Worm (Caenorhabditis elegans): ENCODE data around the gene Y51A2B.5.
A peak's percentile ranks its signal among the peaks of the same experiment; 100 is the strongest.
"Not testable (repeated sequence)": the region's sequence is repeated elsewhere in the genome, so short reads cannot be mapped to it uniquely, and the experiment has no call there.

Gene Y51A2B.5

DNA sequence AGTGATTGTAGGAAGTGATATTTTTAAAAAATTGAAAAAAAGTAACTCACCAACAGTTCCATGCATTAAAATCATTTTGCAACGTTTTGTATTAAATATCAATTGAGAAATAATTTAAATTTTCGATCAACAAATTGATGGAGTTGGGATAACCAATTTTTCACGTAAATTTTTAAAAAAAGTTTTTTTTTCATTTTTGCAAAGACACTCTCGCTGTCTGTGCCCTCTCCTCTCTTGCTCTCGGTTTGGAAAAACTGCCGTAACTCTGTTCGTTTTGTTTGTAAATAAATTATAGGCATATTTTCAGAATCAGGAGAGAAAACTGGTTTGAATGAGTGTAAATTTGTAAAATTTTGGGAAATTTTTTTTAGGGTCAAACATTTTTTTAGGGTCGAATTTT, 8.7 kb downstream of the Y51A2B.5 start, which contains the start of gene Y51A2B.16:
Gene Y51A2B.16, minus strand, starts transcription at position 101 of the 400 bp plus-strand sequence.
- TF ChIP-seq ztf-28 (GFP tag; IDR thresholded peaks at IDR 0.05) (no peak), nfya-1 (tag; optimal IDR thresholded peaks at IDR 0.05; ENCODE audit: borderline replicate concordance, insufficient read depth) (no peak), lsy-27 (tag; optimal IDR thresholded peaks at IDR 0.05; ENCODE audit: borderline replicate concordance, insufficient read depth) (no peak), aptf-3 (GFP tag; IDR thresholded peaks at IDR 0.05) (no peak), bed-1 (GFP tag; IDR thresholded peaks at IDR 0.05) (no peak), B0261.1 (tag; optimal IDR thresholded peaks at IDR 0.05) (no peak), lin-40 (tag; optimal IDR thresholded peaks at IDR 0.05) (no peak), nhr-27 (tag; optimal IDR thresholded peaks at IDR 0.05) (no peak), snpc-4 (GFP tag; optimal IDR thresholded peaks at IDR 0.05) (no peak), snpc-4 (tag; optimal IDR thresholded peaks at IDR 0.05) (no peak), hmg-1.2 (GFP tag; IDR thresholded peaks at IDR 0.05) (no peak), hsf-1 (GFP tag; IDR thresholded peaks at IDR 0.05) (no peak), dox-1 (GFP tag; IDR thresholded peaks at IDR 0.05) (no peak)

DNA sequence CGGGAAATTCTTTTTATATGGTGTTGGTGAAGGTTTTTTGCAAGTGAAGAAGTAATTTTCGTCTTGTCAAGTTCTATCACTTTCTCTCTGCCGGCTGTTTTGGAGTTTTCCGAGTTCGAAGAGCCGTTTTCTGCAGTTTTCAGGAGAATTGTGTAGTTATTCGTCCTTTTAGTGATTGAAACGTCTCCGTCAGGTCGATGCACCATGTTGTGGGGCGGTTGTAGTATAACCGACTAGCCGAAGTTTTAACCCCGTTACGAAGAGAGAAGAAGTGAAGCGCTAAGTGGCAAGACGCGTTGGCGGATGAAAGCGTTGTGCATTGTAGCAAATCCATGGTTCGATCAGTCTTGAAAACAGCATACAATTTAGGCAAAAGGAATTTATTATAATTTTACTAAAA, 13.7 kb downstream of the Y51A2B.5 start:
- TF ChIP-seq C17E4.6 (GFP tag; IDR thresholded peaks at IDR 0.05) (no peak), mcd-1 (GFP tag; IDR thresholded peaks at IDR 0.05) (no peak), lir-1 (GFP tag; conservative IDR thresholded peaks at IDR 0.05) (no peak), K11D2.4 (GFP tag; IDR thresholded peaks at IDR 0.05) (no peak)

DNA sequence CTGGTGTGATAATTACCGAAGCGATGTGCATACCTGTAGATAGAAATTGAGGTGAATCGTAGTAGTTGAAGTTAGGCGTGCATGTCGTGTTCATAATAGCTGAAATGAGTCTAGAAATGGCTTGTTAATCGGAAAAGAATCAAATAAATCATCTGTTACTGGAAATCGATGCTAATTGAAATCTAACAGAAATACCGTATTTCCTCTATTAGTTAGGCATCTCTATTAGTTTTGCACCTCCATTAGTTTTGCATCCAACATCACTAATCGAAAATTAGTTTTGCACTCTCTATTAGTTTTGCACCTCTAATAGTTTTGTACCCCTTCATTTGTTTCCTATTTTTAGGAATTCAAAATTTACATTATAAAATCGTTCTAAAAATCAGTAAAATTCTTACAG, 15.7 kb downstream of the Y51A2B.5 start, which contains the start of gene srh-209:
Gene srh-209, minus strand, starts transcription at position 101 of the 400 bp plus-strand sequence.
- TF ChIP-seq ztf-26 (tag; optimal IDR thresholded peaks at IDR 0.05); ceh-27 (GFP tag; optimal IDR thresholded peaks at IDR 0.05); sea-2 (GFP tag; IDR thresholded peaks at IDR 0.05): not testable (repeated sequence)

ce11 chrV:18410142-18410541, 21.1 kb downstream of the Y51A2B.5 start, which contains the start of gene srh-207:
srh-207 (minus strand) TSS chrV:18410242.
- TF ChIP-seq sea-2 (GFP tag; IDR thresholded peaks at IDR 0.05), result no peak
- no peak for TF ChIP-seq lin-26 (GFP tag; IDR thresholded peaks at IDR 0.05)
- no peak for TF ChIP-seq efl-1 (GFP tag; optimal IDR thresholded peaks at IDR 0.05)
- TF ChIP-seq nfyb-1 (GFP tag; IDR thresholded peaks at IDR 0.05), result no peak
- TF ChIP-seq zfh-2 (GFP tag; conservative IDR thresholded peaks at IDR 0.05), result no peak
- TF ChIP-seq madf-3 (GFP tag; IDR thresholded peaks at IDR 0.05), result no peak
- no peak for TF ChIP-seq F22D6.2 (tag; optimal IDR thresholded peaks at IDR 0.05)
- TF ChIP-seq mel-28 (tag; optimal IDR thresholded peaks at IDR 0.05; ENCODE audit: borderline replicate concordance), result no peak
- TF ChIP-seq snpc-4 (GFP tag; optimal IDR thresholded peaks at IDR 0.05), result no peak
- no peak for TF ChIP-seq snpc-4 (tag; optimal IDR thresholded peaks at IDR 0.05)
- TF ChIP-seq ztf-22 (GFP tag; optimal IDR thresholded peaks at IDR 0.05), result no peak
- TF ChIP-seq ztf-28 (GFP tag; IDR thresholded peaks at IDR 0.05), result no peak
- no peak for TF ChIP-seq bed-1 (GFP tag; IDR thresholded peaks at IDR 0.05)
- no peak for TF ChIP-seq fkh-3 (tag; optimal IDR thresholded peaks at IDR 0.05)
- no peak for TF ChIP-seq attf-3 (GFP tag; conservative IDR thresholded peaks at IDR 0.05)
- no peak for TF ChIP-seq chd-7 (tag; optimal IDR thresholded peaks at IDR 0.05)
- TF ChIP-seq lag-1 (GFP tag; IDR thresholded peaks at IDR 0.05), result no peak

DNA sequence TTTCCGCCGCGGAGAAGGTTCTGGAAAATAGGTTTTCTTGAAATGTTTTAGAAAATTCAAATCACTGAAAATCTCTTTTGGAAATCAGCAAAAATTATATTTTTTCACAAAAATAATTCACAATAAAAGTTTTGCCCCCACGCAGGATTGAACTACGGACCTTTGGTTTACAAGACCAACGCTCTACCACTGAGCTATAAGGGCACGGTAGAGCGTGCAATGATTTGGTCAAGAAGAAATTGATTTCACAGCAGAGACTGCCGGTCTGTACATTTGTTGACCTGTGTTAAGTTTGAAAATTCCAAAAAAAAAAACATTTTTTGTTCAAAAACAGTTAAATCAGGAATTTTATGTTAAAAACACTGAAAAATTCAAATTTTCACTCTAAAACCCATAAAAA, 23.3 kb downstream of the Y51A2B.5 start:
- TF ChIP-seq madf-10 (tag; optimal IDR thresholded peaks at IDR 0.05) (peak; percentile 9), rcor-1 (GFP tag; IDR thresholded peaks at IDR 0.05) (peak; percentile 28; the same call in 1 of the 2 replicates), tlf-1 (GFP tag; optimal IDR thresholded peaks at IDR 0.05) (no peak), ztf-25 (GFP tag; IDR thresholded peaks at IDR 0.05) (peak; percentile 81; the same call in 1 of the 2 replicates), lin-26 (GFP tag; IDR thresholded peaks at IDR 0.05) (peak; percentile 79), nfya-1 (tag; optimal IDR thresholded peaks at IDR 0.05; ENCODE audit: borderline replicate concordance, insufficient read depth) (no peak), lin-35 (GFP tag; optimal IDR thresholded peaks at IDR 0.05) (peak in 1 of 3 experiments; percentile 56), snpc-1.1 (tag; optimal IDR thresholded peaks at IDR 0.05; ENCODE audit: insufficient read depth) (peak; percentile 44), ztf-3 (GFP tag; optimal IDR thresholded peaks at IDR 0.05) (no peak), T07F8.4 (tag; optimal IDR thresholded peaks at IDR 0.05) (peak; percentile 1), snpc-3.4 (tag; optimal IDR thresholded peaks at IDR 0.05) (peak; percentile 45), him-1 (tag; optimal IDR thresholded peaks at IDR 0.05) (peak; percentile 70)
